Worm (Caenorhabditis elegans): ENCODE results near the gene F17C8.6.

F17C8.6 gene

DNA sequence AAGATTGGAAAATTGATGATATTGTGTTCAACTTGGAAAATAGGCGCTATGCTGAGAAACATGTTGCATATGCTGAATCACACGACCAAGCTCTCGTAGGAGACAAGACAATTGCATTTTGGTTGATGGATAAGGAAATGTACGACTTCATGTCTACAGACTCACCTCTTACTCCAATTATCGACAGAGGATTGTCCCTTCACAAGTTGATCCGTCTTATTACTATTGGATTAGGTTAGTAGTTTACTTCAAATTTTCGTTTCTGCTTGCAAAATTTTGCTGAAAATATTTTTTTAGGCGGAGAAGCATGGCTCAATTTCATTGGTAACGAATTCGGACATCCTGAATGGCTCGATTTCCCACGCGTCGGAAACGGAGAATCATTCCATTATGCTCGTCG is 48.9 kb downstream of the F17C8.6 start:
- TF ChIP-seq lsy-27 (tag; optimal IDR thresholded peaks at IDR 0.05; ENCODE audit: borderline replicate concordance, insufficient read depth) = no peak
- no peak for TF ChIP-seq ceh-40 (GFP tag; IDR thresholded peaks at IDR 0.05)
- TF ChIP-seq hmg-20 (GFP tag; IDR thresholded peaks at IDR 0.05) = no peak
- TF ChIP-seq Y56A3A.18 (GFP tag; IDR thresholded peaks at IDR 0.05) = no peak
- no peak for TF ChIP-seq snpc-1.1 (tag; optimal IDR thresholded peaks at IDR 0.05; ENCODE audit: insufficient read depth)
- no peak for TF ChIP-seq mel-28 (tag; optimal IDR thresholded peaks at IDR 0.05; ENCODE audit: borderline replicate concordance)

DNA sequence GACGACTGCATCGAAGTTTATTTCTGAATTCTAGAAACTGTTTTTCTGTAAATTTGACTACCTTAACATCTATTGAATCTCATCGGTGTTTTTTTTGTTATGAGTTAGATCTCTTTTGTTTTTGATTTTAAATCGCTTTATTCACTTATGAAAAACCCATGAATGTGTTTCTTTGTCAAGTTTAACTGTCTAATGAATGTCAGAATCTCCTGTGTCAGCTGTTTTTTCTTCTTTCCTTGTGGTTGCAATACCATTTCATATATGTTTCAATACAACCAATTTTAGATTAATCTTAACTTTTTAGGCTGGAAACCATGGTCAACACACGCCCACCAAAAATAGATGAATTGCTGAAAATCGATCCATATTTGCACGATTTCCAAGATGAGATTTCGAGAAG is 50.8 kb downstream of the F17C8.6 start, which contains the start of gene T04A8.7:
TSS of gene T04A8.7 (plus strand) at position 301 of the 400 bp plus-strand sequence.
- TF ChIP-seq ceh-100 (GFP tag; IDR thresholded peaks at IDR 0.05) (no peak), ztf-3 (GFP tag; optimal IDR thresholded peaks at IDR 0.05) (no peak), mcd-1 (GFP tag; IDR thresholded peaks at IDR 0.05) (no peak), T26A5.8 (tag; optimal IDR thresholded peaks at IDR 0.05) (no peak), ztf-18 (tag; optimal IDR thresholded peaks at IDR 0.05) (peak; percentile 29), madf-6 (GFP tag; IDR thresholded peaks at IDR 0.05) (no peak; the same call in 1 of the 2 replicates), mxl-1 (tag; optimal IDR thresholded peaks at IDR 0.05) (no peak), nhr-27 (tag; optimal IDR thresholded peaks at IDR 0.05) (no peak), bed-1 (GFP tag; IDR thresholded peaks at IDR 0.05) (no peak), B0336.3 (GFP tag; IDR thresholded peaks at IDR 0.05) (no peak), egrh-3 (GFP tag; IDR thresholded peaks at IDR 0.05) (no peak), ztf-6 (GFP tag; IDR thresholded peaks at IDR 0.05) (no peak), attf-6 (GFP tag; IDR thresholded peaks at IDR 0.05) (no peak), F57C9.4 (tag; optimal IDR thresholded peaks at IDR 0.05) (no peak), ama-1 (optimal IDR thresholded peaks at IDR 0.05) (no peak), ama-1 (GFP tag; optimal IDR thresholded peaks at IDR 0.05) (peak in 1 of 2 experiments; percentile 18), rpc-1 (optimal IDR thresholded peaks at IDR 0.05) (no peak), rpc-1 (tag; optimal IDR thresholded peaks at IDR 0.05) (no peak), mel-28 (tag; optimal IDR thresholded peaks at IDR 0.05; ENCODE audit: borderline replicate concordance) (no peak), ekl-4 (GFP tag; IDR thresholded peaks at IDR 0.05) (0 out of 2 replicates have a peak, but pooled peaks have one; percentile 20)
